Worm (Caenorhabditis elegans) whole organism, L4 larva: ENCODE results near the gene srh-74.
A peak's percentile ranks its signal among the peaks of the same experiment; 100 is the strongest.

Source experiments
- F49E8.2 ChIP-seq: sonication (generic microtip); optimal IDR thresholded peaks from 2 replicates; lab custom pipeline; 2016; ENCODE audit warnings: missing compliant biosample characterization, mild to moderate bottlenecking, missing genetic modification characterization, borderline replicate concordance
- R02D3.7 ChIP-seq: fragments of 150-350 bp; sonication (generic microtip); optimal IDR thresholded peaks from 3 replicates; lab custom pipeline; 2014; ENCODE audit warnings: missing biosample characterization, missing genetic modification characterization
- lir-3 ChIP-seq: sonication (generic microtip); optimal IDR thresholded peaks from 2 replicates; lab custom pipeline; 2016; ENCODE audit warnings: mild to moderate bottlenecking, missing genetic modification characterization, missing compliant biosample characterization
- mep-1 ChIP-seq: fragments of 150-350 bp; sonication (generic microtip); optimal IDR thresholded peaks from 3 replicates; lab custom pipeline; 2014; ENCODE audit warnings: missing biosample characterization, missing genetic modification characterization
- nhr-48 ChIP-seq: sonication (generic microtip); optimal IDR thresholded peaks from 2 replicates; lab custom pipeline; 2016; ENCODE audit warnings: mild to moderate bottlenecking, missing genetic modification characterization, missing compliant biosample characterization
- sdz-12 ChIP-seq: fragments of 200-800 bp; sonication (Bioruptor generic); optimal IDR thresholded peaks from 2 replicates; lab custom pipeline; 2018; ENCODE audit warnings: mild to moderate bottlenecking, missing genetic modification characterization, missing compliant biosample characterization
- tra-1 ChIP-seq: fragments of 200-800 bp; sonication (Bioruptor generic); IDR thresholded peaks from 2 replicates; pipeline ENCODE4 v1.3.6; 2022; ENCODE audit warnings: missing genetic modification reagents, missing genetic modification characterization, missing compliant biosample characterization
- unc-62 ChIP-seq, 3 experiments: fragments of 150-350 bp in 1 of 3; sonication (generic microtip); optimal IDR thresholded peaks in 2 of 3; peaks in 1 of 3; 1 replicate in 1 of 3; 2 replicates in 2 of 3; lab custom pipeline; 2014 to 2017; ENCODE audit warnings: missing biosample characterization in 3 of 3, missing genetic modification characterization in 3 of 3, missing genetic modification reagents in 3 of 3, missing genotype in 1 of 3

ce11 chrV:11087119-11087518 lies 38.5 kb upstream of the srh-74 start:
- TF ChIP-seq sdz-12 (GFP tag; lab: Kevin White, UChicago) (no peak), unc-62 (GFP tag; optimal IDR thresholded peaks at IDR 0.05 in 1 of 2; lab: Kevin White, UChicago) (no peak), unc-62 (tag; optimal IDR thresholded peaks at IDR 0.05; lab: Kevin White, UChicago) (no peak), lir-3 (tag; lab: Kevin White, UChicago) (no peak), mep-1 (no peak), tra-1 (GFP tag; lab: Robert Waterston, UW) (peak; percentile 74), nhr-48 (tag; lab: Kevin White, UChicago) (peak; percentile 0), F49E8.2 (no peak), R02D3.7 (tag; lab: Kevin White, UChicago) (no peak)
